Fruit fly (Drosophila melanogaster) whole organism, embryonic: ENCODE results near the gene Pex16.

Source experiments
- Abd-B ChIP-seq: fragments of 200-800 bp; sonication (Bioruptor generic); optimal IDR thresholded peaks from 2 replicates; lab custom pipeline; 2018; ENCODE audit warnings: missing biosample characterization, mild to moderate bottlenecking, missing genetic modification characterization, moderate library complexity
- B-H2 ChIP-seq: fragments of 200-800 bp; sonication (Bioruptor generic); optimal IDR thresholded peaks from 2 replicates; lab custom pipeline; 2018; ENCODE audit warnings: missing biosample characterization, mild to moderate bottlenecking, missing genetic modification characterization
- Bdp1 ChIP-seq: fragments of 200-800 bp; sonication (Bioruptor generic); optimal IDR thresholded peaks from 3 replicates; lab custom pipeline; 2016; ENCODE audit warnings: missing biosample characterization, missing genetic modification characterization
- CG10274 ChIP-seq: fragments of 200-800 bp; sonication (Bioruptor generic); optimal IDR thresholded peaks from 3 replicates; lab custom pipeline; 2017; ENCODE audit warnings: missing biosample characterization, mild to moderate bottlenecking, missing genetic modification characterization
- CG12391 ChIP-seq: fragments of 200-800 bp; sonication (Bioruptor generic); optimal IDR thresholded peaks from 3 replicates; lab custom pipeline; 2018; ENCODE audit warnings: missing biosample characterization, mild to moderate bottlenecking, missing genetic modification characterization, moderate library complexity
- CG12659 ChIP-seq: fragments of 200-800 bp; sonication (Bioruptor generic); optimal IDR thresholded peaks from 3 replicates; lab custom pipeline; 2017; ENCODE audit warnings: mild to moderate bottlenecking, missing biosample characterization, missing genetic modification reagents, missing genetic modification characterization
- CG12744 ChIP-seq: fragments of 200-800 bp; sonication (Bioruptor generic); optimal IDR thresholded peaks from 2 replicates; lab custom pipeline; 2016; ENCODE audit warnings: missing biosample characterization, missing genetic modification characterization
- CG14710 ChIP-seq: fragments of 200-800 bp; sonication (Bioruptor generic); optimal IDR thresholded peaks from 3 replicates; lab custom pipeline; 2019; ENCODE audit warnings: missing biosample characterization, mild to moderate bottlenecking, missing genetic modification characterization, moderate library complexity
- CG1529 ChIP-seq: fragments of 200-800 bp; sonication (Bioruptor generic); optimal IDR thresholded peaks from 3 replicates; lab custom pipeline; 2018; ENCODE audit warnings: missing biosample characterization, missing genetic modification characterization
- CG15601 ChIP-seq: fragments of 200-800 bp; sonication (Bioruptor generic); optimal IDR thresholded peaks from 3 replicates; lab custom pipeline; 2019; ENCODE audit warnings: missing biosample characterization, mild to moderate bottlenecking, missing genetic modification characterization, moderate library complexity
- CG16815 ChIP-seq: fragments of 200-800 bp; sonication (Bioruptor generic); optimal IDR thresholded peaks from 3 replicates; lab custom pipeline; 2017; ENCODE audit warnings: missing biosample characterization, mild to moderate bottlenecking, missing genetic modification characterization
- CG17802 ChIP-seq: fragments of 200-800 bp; sonication (Bioruptor generic); optimal IDR thresholded peaks from 2 replicates; lab custom pipeline; 2018; ENCODE audit warnings: missing biosample characterization, mild to moderate bottlenecking, missing genetic modification characterization, moderate library complexity
- CG32532 ChIP-seq: fragments of 200-800 bp; sonication (Bioruptor generic); IDR thresholded peaks from 2 replicates; pipeline ENCODE4 v1.3.6; 2022; ENCODE audit warnings: missing biosample characterization, missing genetic modification characterization
- CG6254 ChIP-seq: fragments of 200-800 bp; sonication (Bioruptor generic); optimal IDR thresholded peaks from 3 replicates; lab custom pipeline; 2017; ENCODE audit warnings: mild to moderate bottlenecking, missing biosample characterization, missing genetic modification reagents, missing genetic modification characterization
- CG8290 ChIP-seq, 3 experiments: fragments of 200-800 bp; sonication (Bioruptor generic); optimal IDR thresholded peaks; 2 replicates each; lab custom pipeline; 2016 to 2019; ENCODE audit warnings: missing biosample characterization in 3 of 3, missing genetic modification characterization in 3 of 3, mild to moderate bottlenecking in 2 of 3, moderate library complexity in 1 of 3
- CG9437 ChIP-seq: fragments of 200-800 bp; sonication (Bioruptor generic); optimal IDR thresholded peaks from 2 replicates; lab custom pipeline; 2018; ENCODE audit warnings: missing biosample characterization, mild to moderate bottlenecking, missing genetic modification characterization
- Dll ChIP-seq: fragments of 200-800 bp; sonication (Bioruptor generic); IDR thresholded peaks from 4 replicates; pipeline ENCODE4 v1.3.6; 2022; ENCODE audit warnings: missing biosample characterization, missing genetic modification characterization; ENCODE audit not compliant: partially characterized antibody
- ERR ChIP-seq: fragments of 200-800 bp; sonication (Bioruptor generic); optimal IDR thresholded peaks from 2 replicates; lab custom pipeline; 2016; ENCODE audit warnings: missing biosample characterization, missing genetic modification characterization
- Eip74EF ChIP-seq, 2 experiments: fragments of 200-800 bp in 1 of 2; fragments of >200 bp in 1 of 2; sonication (Bioruptor generic) in 1 of 2; optimal IDR thresholded peaks; 2 replicates each; lab custom pipeline; 2017 to 2019; ENCODE audit warnings: missing biosample characterization in 2 of 2, missing genetic modification characterization in 2 of 2, mild to moderate bottlenecking in 1 of 2, moderate library complexity in 1 of 2
- Ets97D ChIP-seq: fragments of 200-800 bp; sonication (Bioruptor generic); optimal IDR thresholded peaks from 3 replicates; lab custom pipeline; 2016; ENCODE audit warnings: missing biosample characterization, missing genetic modification characterization
- Hr39 ChIP-seq: fragments of >200 bp; optimal IDR thresholded peaks from 2 replicates; lab custom pipeline; 2017
- Lim3 ChIP-seq: fragments of 200-800 bp; sonication (Bioruptor generic); IDR thresholded peaks from 2 replicates; pipeline ENCODE4 v1.3.6; 2022; ENCODE audit warnings: missing biosample characterization, missing genetic modification characterization
- MTF-1 ChIP-seq: fragments of 200-800 bp; sonication (Bioruptor generic); optimal IDR thresholded peaks from 2 replicates; lab custom pipeline; 2018; ENCODE audit warnings: missing biosample characterization, mild to moderate bottlenecking, missing genetic modification characterization, borderline replicate concordance
- Sin3A ChIP-seq: fragments of >200 bp; optimal IDR thresholded peaks from 2 replicates; lab custom pipeline; 2018
- Taf1 ChIP-seq: fragments of 200-800 bp; sonication (Bioruptor generic); IDR thresholded peaks from 2 replicates; pipeline ENCODE4 v1.3.6; 2022; ENCODE audit warnings: missing biosample characterization, missing genetic modification characterization
- ap ChIP-seq: fragments of 200-800 bp; sonication (Bioruptor generic); IDR thresholded peaks from 2 replicates; pipeline ENCODE4 v1.3.6; 2022; ENCODE audit warnings: missing biosample characterization, missing genetic modification characterization
- chinmo ChIP-seq: fragments of 200-800 bp; sonication (Bioruptor generic); IDR thresholded peaks from 4 replicates; pipeline ENCODE4 v1.3.6; 2022; ENCODE audit warnings: missing biosample characterization, missing genetic modification characterization; ENCODE audit not compliant: partially characterized antibody
- croc ChIP-seq: fragments of 200-800 bp; sonication (Bioruptor generic); conservative IDR thresholded peaks from 3 replicates; pipeline ENCODE4 v1.3.6; 2022; ENCODE audit warnings: missing biosample characterization, missing genetic modification characterization
- crol ChIP-seq: fragments of 200-800 bp; sonication (Bioruptor generic); IDR thresholded peaks from 2 replicates; pipeline ENCODE4 v1.3.6; 2022; ENCODE audit warnings: missing biosample characterization, missing genetic modification characterization
- danr ChIP-seq: fragments of 200-800 bp; sonication (Bioruptor generic); IDR thresholded peaks from 2 replicates; pipeline ENCODE4 v1.3.6; 2022; ENCODE audit warnings: missing biosample characterization, missing genetic modification characterization
- dimm ChIP-seq: fragments of 200-800 bp; sonication (Bioruptor generic); IDR thresholded peaks from 2 replicates; pipeline ENCODE4 v1.3.6; 2022; ENCODE audit warnings: missing biosample characterization, missing genetic modification characterization
- emc ChIP-seq: fragments of 200-800 bp; sonication (Bioruptor generic); optimal IDR thresholded peaks from 2 replicates; lab custom pipeline; 2016; ENCODE audit warnings: missing biosample characterization, missing genetic modification characterization
- fd102C ChIP-seq: fragments of 200-800 bp; sonication (Bioruptor generic); optimal IDR thresholded peaks from 2 replicates; lab custom pipeline; 2018; ENCODE audit warnings: missing biosample characterization, mild to moderate bottlenecking, missing genetic modification characterization, moderate library complexity
- gcm2 ChIP-seq: fragments of 200-800 bp; sonication (Bioruptor generic); optimal IDR thresholded peaks from 2 replicates; lab custom pipeline; 2016; ENCODE audit warnings: missing biosample characterization, missing genetic modification characterization
- hb ChIP-seq: fragments of 200-800 bp; sonication (Bioruptor generic); IDR thresholded peaks from 3 replicates; pipeline ENCODE4 v1.3.6; 2022; ENCODE audit warnings: missing biosample characterization, missing genetic modification characterization; ENCODE audit not compliant: partially characterized antibody
- her ChIP-seq: fragments of 200-800 bp; sonication (Bioruptor generic); optimal IDR thresholded peaks from 2 replicates; lab custom pipeline; 2016; ENCODE audit warnings: missing biosample characterization, missing genetic modification characterization
- hkb ChIP-seq, 2 experiments: fragments of 200-800 bp in 1 of 2; fragments of >200 bp in 1 of 2; sonication (Bioruptor generic) in 1 of 2; IDR thresholded peaks in 1 of 2; optimal IDR thresholded peaks in 1 of 2; 2 replicates each; pipeline versions ENCODE4 v1.3.6 to Lab custom; 2017 to 2022; ENCODE audit warnings: missing biosample characterization in 1 of 2, missing genetic modification characterization in 1 of 2
- insv ChIP-seq, 2 experiments: fragments of 200-800 bp; sonication (Bioruptor generic); optimal IDR thresholded peaks; 3 replicates each; lab custom pipeline; 2016 to 2018; ENCODE audit warnings: missing biosample characterization in 2 of 2, missing genetic modification characterization in 2 of 2
- inv ChIP-seq: fragments of 200-800 bp; sonication (Bioruptor generic); IDR thresholded peaks from 2 replicates; pipeline ENCODE4 v1.3.6; 2022; ENCODE audit warnings: missing biosample characterization, missing genetic modification characterization; ENCODE audit not compliant: partially characterized antibody
- mam ChIP-seq: fragments of 200-800 bp; sonication (Bioruptor generic); optimal IDR thresholded peaks from 3 replicates; lab custom pipeline; 2016; ENCODE audit warnings: missing biosample characterization, missing genetic modification characterization
- otp ChIP-seq: fragments of 200-800 bp; sonication (Bioruptor generic); IDR thresholded peaks from 3 replicates; pipeline ENCODE4, ENCODE4 v1.3.6; 2022; ENCODE audit warnings: missing biosample characterization, missing genetic modification characterization
- pan ChIP-seq, 4 experiments: fragments of >200 bp in 3 of 4; fragments of 200-800 bp in 1 of 4; sonication (Bioruptor generic) in 1 of 4; optimal IDR thresholded peaks in 3 of 4; IDR thresholded peaks in 1 of 4; 2 replicates each; pipeline versions ENCODE4 v1.3.6 to Lab custom; 2017 to 2022; ENCODE audit warnings: missing biosample characterization in 2 of 4, missing genetic modification characterization in 2 of 4, mixed read lengths in 1 of 4
- rib ChIP-seq: fragments of 200-800 bp; sonication (Bioruptor generic); IDR thresholded peaks from 2 replicates; pipeline ENCODE4 v1.3.6; 2022; ENCODE audit warnings: missing biosample characterization, missing genetic modification characterization
- stwl ChIP-seq: fragments of 200-800 bp; sonication (Bioruptor generic); optimal IDR thresholded peaks from 3 replicates; lab custom pipeline; 2018; ENCODE audit warnings: missing biosample characterization, mild to moderate bottlenecking, missing genetic modification characterization, moderate library complexity
- tio ChIP-seq: fragments of 200-800 bp; sonication (Bioruptor generic); optimal IDR thresholded peaks from 2 replicates; lab custom pipeline; 2017; ENCODE audit warnings: missing biosample characterization, missing genetic modification characterization, inconsistent platforms
- trem ChIP-seq: fragments of 200-800 bp; optimal IDR thresholded peaks from 3 replicates; lab custom pipeline; 2019; ENCODE audit warnings: missing biosample characterization, mild to moderate bottlenecking, missing genetic modification characterization, moderate library complexity
- zen ChIP-seq: fragments of 200-800 bp; sonication (Bioruptor generic); optimal IDR thresholded peaks from 3 replicates; lab custom pipeline; 2018; ENCODE audit warnings: missing biosample characterization, mild to moderate bottlenecking, missing genetic modification characterization, moderate library complexity

The Pex16 gene

dm6 chr3L:20809088-20809999 is 31.3 kb upstream of the Pex16 start, which contains the start of the genes CG3634 and HIPP1 (continued):
- TF ChIP-seq CG8290 (GFP tag; optimal IDR thresholded peaks at IDR 0.05; lab: Kevin White, UChicago) (peak; percentile 3), CG8290 (tag; optimal IDR thresholded peaks at IDR 0.05; lab: Kevin White, UChicago) (no peak), Sin3A (peak; percentile 69), insv (GFP tag; optimal IDR thresholded peaks at IDR 0.05; lab: Kevin White, UChicago) (no peak), CG12659 (GFP tag; lab: Kevin White, UChicago) (peak; percentile 57), Eip74EF (GFP tag; optimal IDR thresholded peaks at IDR 0.05; lab: Kevin White, UChicago) (no peak), crol (GFP tag; lab: Robert Waterston, UW) (peak; percentile 98), stwl (peak; percentile 9), CG17802 (tag; lab: Kevin White, UChicago) (no peak), ERR (no peak), fd102C (no peak), CG12744 (GFP tag; lab: Kevin White, UChicago) (no peak), B-H2 (no peak), CG9437 (GFP tag; lab: Kevin White, UChicago) (peak; percentile 39), Abd-B (GFP tag; lab: Kevin White, UChicago) (no peak), gcm2 (GFP tag; lab: Kevin White, UChicago) (no peak), Ets97D (peak; percentile 45), chinmo (GFP tag; lab: Robert Waterston, UW) (0 out of 4 replicates have a peak, but pooled peaks have one; percentile 74), croc (GFP tag; lab: Robert Waterston, UW) (no peak), ap (GFP tag; lab: Robert Waterston, UW) (no peak), Dll (peak; percentile 77), otp (GFP tag; lab: Robert Waterston, UW) (no peak), hkb (optimal IDR thresholded peaks at IDR 0.05; lab: Kevin White, UChicago) (no peak), hkb (GFP tag; IDR thresholded peaks at IDR 0.05; lab: Robert Waterston, UW) (no peak), danr (no peak), hb (no peak), CG16815 (GFP tag; lab: Kevin White, UChicago) (no peak), Bdp1 (GFP tag; lab: Kevin White, UChicago) (no peak), zen (tag; lab: Kevin White, UChicago) (no peak), trem (peak; percentile 82), CG14710 (tag; lab: Kevin White, UChicago) (peak; percentile 75), CG15601 (tag; lab: Kevin White, UChicago) (no peak), rib (0 out of 2 replicates have a peak, but pooled peaks have one; percentile 23), tio (GFP tag; lab: Kevin White, UChicago) (no peak), Hr39 (no peak), CG12391 (tag; lab: Kevin White, UChicago) (peak; percentile 54), CG10274 (GFP tag; lab: Kevin White, UChicago) (no peak), Taf1 (no peak), dimm (GFP tag; lab: Robert Waterston, UW) (no peak), MTF-1 (GFP tag; lab: Kevin White, UChicago) (no peak), emc (no peak), CG1529 (no peak), her (no peak), mam (GFP tag; lab: Kevin White, UChicago) (peak; percentile 9), CG6254 (GFP tag; lab: Kevin White, UChicago) (no peak), Lim3 (GFP tag; lab: Robert Waterston, UW) (no peak), pan (optimal IDR thresholded peaks at IDR 0.05; lab: Kevin White, UChicago) (no peak), pan (GFP tag; optimal IDR thresholded peaks at IDR 0.05 in 1 of 2, IDR thresholded peaks at IDR 0.05 in 1 of 2) (peak in 1 of 2 experiments; percentile 21), inv (peak; percentile 56), CG32532 (GFP tag; lab: Robert Waterston, UW) (no peak)
